In genomic region chrX:2155868-2156267, dm6 we compare ENCODE assay signal across 1 fruit fly cellular context.
TF ChIP-seq lines count a peak whose summit lies in the region.

No protein-coding gene starts in this region.

TF ChIP-seq in whole organism, embryonic, 481 proteins besides CTCF, POLR2A, EP300 and RAD21 (continued from another document and continues in another):
- no peak for TF ChIP-seq fd64A (GFP tag; optimal IDR thresholded peaks at IDR 0.05; lab: Kevin White, UChicago)
- no peak for TF ChIP-seq Hmx (GFP tag; optimal IDR thresholded peaks at IDR 0.05; lab: Kevin White, UChicago)
- no peak for TF ChIP-seq CG30431 (GFP tag; optimal IDR thresholded peaks at IDR 0.05; lab: Kevin White, UChicago)
- TF ChIP-seq CG31388 (GFP tag; optimal IDR thresholded peaks at IDR 0.05; lab: Kevin White, UChicago) = no peak
- no peak for TF ChIP-seq CG4854 (GFP tag; optimal IDR thresholded peaks at IDR 0.05; lab: Kevin White, UChicago)
- no peak for TF ChIP-seq CG2202 (tag; optimal IDR thresholded peaks at IDR 0.05; lab: Kevin White, UChicago)
- TF ChIP-seq CG13296 (GFP tag; optimal IDR thresholded peaks at IDR 0.05; lab: Kevin White, UChicago) = no peak
- no peak for TF ChIP-seq CG12744 (GFP tag; optimal IDR thresholded peaks at IDR 0.05; lab: Kevin White, UChicago)
- no peak for TF ChIP-seq Oaz (GFP tag; IDR thresholded peaks at IDR 0.05; lab: Robert Waterston, UW)
- TF ChIP-seq twi (tag; optimal IDR thresholded peaks at IDR 0.05; lab: Kevin White, UChicago) = no peak
- TF ChIP-seq Rx (GFP tag; IDR thresholded peaks at IDR 0.05; lab: Robert Waterston, UW) = no peak
- TF ChIP-seq Taf1 (GFP tag; IDR thresholded peaks at IDR 0.05; lab: Robert Waterston, UW) = no peak
- TF ChIP-seq sob (GFP tag; IDR thresholded peaks at IDR 0.05; lab: Robert Waterston, UW) = no peak
- peak; percentile 62 for TF ChIP-seq ci (GFP tag; IDR thresholded peaks at IDR 0.05; lab: Robert Waterston, UW)
- TF ChIP-seq Nf-YB (GFP tag; optimal IDR thresholded peaks at IDR 0.05; lab: Kevin White, UChicago) = peak; percentile 48
- peak in 1 of 3 experiments; percentile 2 for TF ChIP-seq Stat92E (GFP tag; optimal IDR thresholded peaks at IDR 0.05; lab: Kevin White, UChicago)
- TF ChIP-seq Fer3 (tag; optimal IDR thresholded peaks at IDR 0.05; lab: Kevin White, UChicago) = no peak
- TF ChIP-seq H15 (GFP tag; IDR thresholded peaks at IDR 0.05; lab: Robert Waterston, UW) = no peak
- TF ChIP-seq CG6813 (GFP tag; optimal IDR thresholded peaks at IDR 0.05; lab: Kevin White, UChicago) = no peak
- TF ChIP-seq Trl (optimal IDR thresholded peaks at IDR 0.05; lab: Kevin White, UChicago) = peak; percentile 54 to 70
- peak; percentile 45 for TF ChIP-seq Trl (GFP tag; optimal IDR thresholded peaks at IDR 0.05; lab: Kevin White, UChicago)
- peak; percentile 64 for TF ChIP-seq E2f2 (GFP tag; IDR thresholded peaks at IDR 0.05; lab: Robert Waterston, UW)
- no peak for TF ChIP-seq Chrac-16 (GFP tag; optimal IDR thresholded peaks at IDR 0.05; lab: Kevin White, UChicago)
- no peak for TF ChIP-seq CG11093 (GFP tag; IDR thresholded peaks at IDR 0.05; lab: Robert Waterston, UW)
- no peak for TF ChIP-seq Tbp (GFP tag; optimal IDR thresholded peaks at IDR 0.05; lab: Kevin White, UChicago)
- no peak for TF ChIP-seq nom (GFP tag; optimal IDR thresholded peaks at IDR 0.05; lab: Kevin White, UChicago)
- peak; percentile 76 for TF ChIP-seq sens (GFP tag; lab: Kevin White, UChicago)
- no peak for TF ChIP-seq zen2 (GFP tag; IDR thresholded peaks at IDR 0.05; lab: Robert Waterston, UW; ENCODE audit: partially characterized antibody)
- TF ChIP-seq sug (tag; optimal IDR thresholded peaks at IDR 0.05; lab: Kevin White, UChicago) = no peak
- TF ChIP-seq CG12071 (GFP tag; optimal IDR thresholded peaks at IDR 0.05; lab: Kevin White, UChicago) = no peak
- TF ChIP-seq HLH4C (GFP tag; IDR thresholded peaks at IDR 0.05; lab: Robert Waterston, UW; ENCODE audit: partially characterized antibody) = no peak
- no peak for TF ChIP-seq CG30403 (GFP tag; optimal IDR thresholded peaks at IDR 0.05; lab: Kevin White, UChicago)
- no peak for TF ChIP-seq TFAM (GFP tag; optimal IDR thresholded peaks at IDR 0.05; lab: Kevin White, UChicago)
- no peak for TF ChIP-seq ac (GFP tag; optimal IDR thresholded peaks at IDR 0.05; lab: Kevin White, UChicago)
- TF ChIP-seq Neu2 (GFP tag; optimal IDR thresholded peaks at IDR 0.05; lab: Kevin White, UChicago; ENCODE audit: borderline replicate concordance) = no peak
- TF ChIP-seq insv (GFP tag; optimal IDR thresholded peaks at IDR 0.05; lab: Kevin White, UChicago) = no peak
- no peak for TF ChIP-seq CG3847 (GFP tag; IDR thresholded peaks at IDR 0.05; lab: Robert Waterston, UW)
- TF ChIP-seq Dref (GFP tag; IDR thresholded peaks at IDR 0.05; lab: Robert Waterston, UW) = no peak
- no peak for TF ChIP-seq CG3065 (GFP tag; optimal IDR thresholded peaks at IDR 0.05; lab: Kevin White, UChicago)
- no peak for TF ChIP-seq rib (GFP tag; IDR thresholded peaks at IDR 0.05; lab: Robert Waterston, UW)
- TF ChIP-seq PHDP (tag; optimal IDR thresholded peaks at IDR 0.05; lab: Kevin White, UChicago) = no peak
- no peak for TF ChIP-seq CG15514 (GFP tag; optimal IDR thresholded peaks at IDR 0.05; lab: Kevin White, UChicago)
- TF ChIP-seq lbe (GFP tag; optimal IDR thresholded peaks at IDR 0.05; lab: Kevin White, UChicago) = no peak
- TF ChIP-seq CG4617 (GFP tag; optimal IDR thresholded peaks at IDR 0.05; lab: Kevin White, UChicago; ENCODE audit: borderline replicate concordance) = no peak
- TF ChIP-seq Usf (GFP tag; optimal IDR thresholded peaks at IDR 0.05; lab: Kevin White, UChicago) = no peak
- peak; percentile 96 for TF ChIP-seq CG1832 (GFP tag; optimal IDR thresholded peaks at IDR 0.05; lab: Kevin White, UChicago)
- no peak for TF ChIP-seq CG33557 (GFP tag; optimal IDR thresholded peaks at IDR 0.05; lab: Kevin White, UChicago)
- no peak for TF ChIP-seq Meics (GFP tag; optimal IDR thresholded peaks at IDR 0.05; lab: Kevin White, UChicago)
- no peak for TF ChIP-seq Lim3 (GFP tag; IDR thresholded peaks at IDR 0.05; lab: Robert Waterston, UW)
- no peak for TF ChIP-seq CG2678 (tag; optimal IDR thresholded peaks at IDR 0.05; lab: Kevin White, UChicago)
- no peak for TF ChIP-seq slp2 (GFP tag; optimal IDR thresholded peaks at IDR 0.05; lab: Kevin White, UChicago)
- no peak for TF ChIP-seq ap (GFP tag; IDR thresholded peaks at IDR 0.05; lab: Robert Waterston, UW)
- TF ChIP-seq Asciz (GFP tag; optimal IDR thresholded peaks at IDR 0.05; lab: Kevin White, UChicago) = no peak
- no peak for TF ChIP-seq eve (GFP tag; optimal IDR thresholded peaks at IDR 0.05; lab: Kevin White, UChicago)
- TF ChIP-seq CG1024 (GFP tag; IDR thresholded peaks at IDR 0.05; lab: Robert Waterston, UW) = 0 out of 2 replicates have a peak, but pooled peaks have one; percentile 21
- TF ChIP-seq zfh1 (GFP tag; IDR thresholded peaks at IDR 0.05; lab: Robert Waterston, UW) = no peak
- TF ChIP-seq CG6765 (GFP tag; optimal IDR thresholded peaks at IDR 0.05; lab: Kevin White, UChicago) = no peak
- TF ChIP-seq tll (GFP tag; optimal IDR thresholded peaks at IDR 0.05; lab: Kevin White, UChicago) = no peak
- TF ChIP-seq CG7987 (GFP tag; optimal IDR thresholded peaks at IDR 0.05; lab: Kevin White, UChicago) = no peak
- TF ChIP-seq CG10462 (GFP tag; optimal IDR thresholded peaks at IDR 0.05; lab: Kevin White, UChicago) = no peak
- 0 out of 3 replicates have a peak, but pooled peaks have one; percentile 32 for TF ChIP-seq CG34422 (GFP tag; IDR thresholded peaks at IDR 0.05; lab: Robert Waterston, UW)
- TF ChIP-seq hth (optimal IDR thresholded peaks at IDR 0.05; lab: Kevin White, UChicago) = no peak
- no peak for TF ChIP-seq cas (GFP tag; IDR thresholded peaks at IDR 0.05; lab: Robert Waterston, UW)
- no peak for TF ChIP-seq kay (GFP tag; optimal IDR thresholded peaks at IDR 0.05; lab: Kevin White, UChicago)
- TF ChIP-seq NFAT (GFP tag; IDR thresholded peaks at IDR 0.05; lab: Robert Waterston, UW) = no peak
- TF ChIP-seq bab2 (GFP tag; optimal IDR thresholded peaks at IDR 0.05; lab: Kevin White, UChicago) = no peak
- TF ChIP-seq C15 (GFP tag; IDR thresholded peaks at IDR 0.05; lab: Robert Waterston, UW) = no peak
- TF ChIP-seq CG13424 (tag; optimal IDR thresholded peaks at IDR 0.05; lab: Kevin White, UChicago) = no peak
- no peak for TF ChIP-seq phol (tag; optimal IDR thresholded peaks at IDR 0.05; lab: Kevin White, UChicago)
- no peak for TF ChIP-seq Atf3 (GFP tag; optimal IDR thresholded peaks at IDR 0.05; lab: Kevin White, UChicago)
- TF ChIP-seq chinmo (GFP tag; IDR thresholded peaks at IDR 0.05; lab: Robert Waterston, UW; ENCODE audit: partially characterized antibody) = no peak
- TF ChIP-seq CG15479 (GFP tag; optimal IDR thresholded peaks at IDR 0.05; lab: Kevin White, UChicago) = peak; percentile 50
- no peak for TF ChIP-seq wdn (GFP tag; IDR thresholded peaks at IDR 0.05; lab: Robert Waterston, UW)
- TF ChIP-seq CG7556 (GFP tag; optimal IDR thresholded peaks at IDR 0.05; lab: Kevin White, UChicago) = no peak
- TF ChIP-seq Side (GFP tag; optimal IDR thresholded peaks at IDR 0.05; lab: Kevin White, UChicago) = no peak
- no peak for TF ChIP-seq Lhr (GFP tag; optimal IDR thresholded peaks at IDR 0.05; lab: Kevin White, UChicago)
- peak; percentile 65 for TF ChIP-seq Dp (GFP tag; optimal IDR thresholded peaks at IDR 0.05; lab: Kevin White, UChicago)
- TF ChIP-seq CG10321 (GFP tag; IDR thresholded peaks at IDR 0.05; lab: Robert Waterston, UW) = peak; percentile 89
- TF ChIP-seq nmo (GFP tag; optimal IDR thresholded peaks at IDR 0.05; lab: Kevin White, UChicago) = peak; percentile 20
- no peak for TF ChIP-seq Sry-δ (GFP tag; optimal IDR thresholded peaks at IDR 0.05; lab: Kevin White, UChicago)
- peak; percentile 88 for TF ChIP-seq CG8478 (optimal IDR thresholded peaks at IDR 0.05; lab: Kevin White, UChicago)
- no peak for TF ChIP-seq CG7786 (GFP tag; optimal IDR thresholded peaks at IDR 0.05; lab: Kevin White, UChicago)
- no peak for TF ChIP-seq Nf-YA (GFP tag; IDR thresholded peaks at IDR 0.05; lab: Robert Waterston, UW)
- TF ChIP-seq YL-1 (GFP tag; optimal IDR thresholded peaks at IDR 0.05; lab: Kevin White, UChicago) = peak; percentile 32
- TF ChIP-seq HLH3B (GFP tag; IDR thresholded peaks at IDR 0.05; lab: Robert Waterston, UW) = no peak
- TF ChIP-seq prd (optimal IDR thresholded peaks at IDR 0.05; lab: Kevin White, UChicago) = no peak
- no peak for TF ChIP-seq prd (GFP tag; IDR thresholded peaks at IDR 0.05; lab: Robert Waterston, UW)
- no peak for TF ChIP-seq CG34376 (GFP tag; optimal IDR thresholded peaks at IDR 0.05; lab: Kevin White, UChicago)
- TF ChIP-seq en (GFP tag; optimal IDR thresholded peaks at IDR 0.05; lab: Kevin White, UChicago) = no peak
- no peak for TF ChIP-seq CG30020 (tag; optimal IDR thresholded peaks at IDR 0.05; lab: Kevin White, UChicago)
- no peak for TF ChIP-seq Ada2b (GFP tag; IDR thresholded peaks at IDR 0.05; lab: Robert Waterston, UW)
- no peak for TF ChIP-seq CG14667 (GFP tag; IDR thresholded peaks at IDR 0.05; lab: Robert Waterston, UW)
- no peak for TF ChIP-seq Aef1 (GFP tag; IDR thresholded peaks at IDR 0.05; lab: Robert Waterston, UW)
- no peak for TF ChIP-seq CG17912 (GFP tag; optimal IDR thresholded peaks at IDR 0.05; lab: Kevin White, UChicago)
- TF ChIP-seq CG3281 (GFP tag; optimal IDR thresholded peaks at IDR 0.05; lab: Kevin White, UChicago) = no peak
- no peak for TF ChIP-seq CG18619 (GFP tag; optimal IDR thresholded peaks at IDR 0.05; lab: Kevin White, UChicago)
- TF ChIP-seq HmgZ (tag; optimal IDR thresholded peaks at IDR 0.05; lab: Kevin White, UChicago) = peak; percentile 44
- no peak for TF ChIP-seq gro (GFP tag; optimal IDR thresholded peaks at IDR 0.05; lab: Kevin White, UChicago)
- TF ChIP-seq CG6175 (GFP tag; IDR thresholded peaks at IDR 0.05; lab: Robert Waterston, UW) = no peak
- no peak for TF ChIP-seq Fer2 (tag; optimal IDR thresholded peaks at IDR 0.05; lab: Kevin White, UChicago)
- peak; percentile 19; the same call in 1 of the 2 replicates for TF ChIP-seq MBD-R2 (GFP tag; IDR thresholded peaks at IDR 0.05; lab: Robert Waterston, UW)
- no peak for TF ChIP-seq CG32772 (GFP tag; IDR thresholded peaks at IDR 0.05; lab: Robert Waterston, UW)
- TF ChIP-seq ftz-f1 (GFP tag; optimal IDR thresholded peaks at IDR 0.05; lab: Kevin White, UChicago) = no peak
- TF ChIP-seq tio (GFP tag; optimal IDR thresholded peaks at IDR 0.05; lab: Kevin White, UChicago) = no peak
- TF ChIP-seq Dip2 (GFP tag; IDR thresholded peaks at IDR 0.05; lab: Robert Waterston, UW) = no peak
- no peak for TF ChIP-seq tup (GFP tag; optimal IDR thresholded peaks at IDR 0.05; lab: Kevin White, UChicago)
- TF ChIP-seq Myb (GFP tag; optimal IDR thresholded peaks at IDR 0.05; lab: Kevin White, UChicago) = no peak
- TF ChIP-seq kah (GFP tag; optimal IDR thresholded peaks at IDR 0.05; lab: Kevin White, UChicago) = no peak
- no peak for TF ChIP-seq CG10147 (GFP tag; optimal IDR thresholded peaks at IDR 0.05; lab: Kevin White, UChicago)
- TF ChIP-seq CG6791 (GFP tag; IDR thresholded peaks at IDR 0.05; lab: Robert Waterston, UW; ENCODE audit: partially characterized antibody) = no peak
- no peak for TF ChIP-seq CG15269 (tag; optimal IDR thresholded peaks at IDR 0.05; lab: Kevin White, UChicago)
- no peak for TF ChIP-seq CG18011 (GFP tag; optimal IDR thresholded peaks at IDR 0.05; lab: Kevin White, UChicago)
- TF ChIP-seq Sox100B (GFP tag; optimal IDR thresholded peaks at IDR 0.05; lab: Kevin White, UChicago) = no peak
- TF ChIP-seq pb (GFP tag; optimal IDR thresholded peaks at IDR 0.05; lab: Kevin White, UChicago) = no peak
- TF ChIP-seq crol (GFP tag; IDR thresholded peaks at IDR 0.05; lab: Robert Waterston, UW) = peak; percentile 97
- TF ChIP-seq MTF-1 (GFP tag; optimal IDR thresholded peaks at IDR 0.05; lab: Kevin White, UChicago; ENCODE audit: borderline replicate concordance) = no peak
- TF ChIP-seq CG15601 (tag; optimal IDR thresholded peaks at IDR 0.05; lab: Kevin White, UChicago) = no peak
- TF ChIP-seq p53 (GFP tag; optimal IDR thresholded peaks at IDR 0.05; lab: Kevin White, UChicago) = no peak
- no peak for TF ChIP-seq knrl (GFP tag; IDR thresholded peaks at IDR 0.05; lab: Robert Waterston, UW; ENCODE audit: partially characterized antibody)
- peak; percentile 18 for TF ChIP-seq Fer1 (GFP tag; optimal IDR thresholded peaks at IDR 0.05; lab: Kevin White, UChicago)
- no peak for TF ChIP-seq Hsf (GFP tag; optimal IDR thresholded peaks at IDR 0.05; lab: Kevin White, UChicago)
- no peak for TF ChIP-seq CG11696 (GFP tag; IDR thresholded peaks at IDR 0.05; lab: Robert Waterston, UW)
- TF ChIP-seq corto (GFP tag; optimal IDR thresholded peaks at IDR 0.05; lab: Kevin White, UChicago) = no peak
- TF ChIP-seq cad (GFP tag; optimal IDR thresholded peaks at IDR 0.05; lab: Kevin White, UChicago) = no peak
- TF ChIP-seq psq (GFP tag; optimal IDR thresholded peaks at IDR 0.05; lab: Kevin White, UChicago) = no peak
- TF ChIP-seq CG9437 (GFP tag; optimal IDR thresholded peaks at IDR 0.05; lab: Kevin White, UChicago) = no peak
- TF ChIP-seq CG3163 (GFP tag; optimal IDR thresholded peaks at IDR 0.05; lab: Kevin White, UChicago) = peak; percentile 46
- TF ChIP-seq Elba2 (GFP tag; optimal IDR thresholded peaks at IDR 0.05; lab: Kevin White, UChicago) = peak; percentile 28
- TF ChIP-seq tna (GFP tag; IDR thresholded peaks at IDR 0.05; lab: Robert Waterston, UW; ENCODE audit: partially characterized antibody) = no peak
- TF ChIP-seq Six4 (GFP tag; optimal IDR thresholded peaks at IDR 0.05; lab: Kevin White, UChicago) = peak; percentile 43
- TF ChIP-seq Hr78 (GFP tag; optimal IDR thresholded peaks at IDR 0.05; lab: Kevin White, UChicago) = no peak
- no peak for TF ChIP-seq CG4820 (GFP tag; optimal IDR thresholded peaks at IDR 0.05; lab: Kevin White, UChicago)
- TF ChIP-seq zfh2 (GFP tag; optimal IDR thresholded peaks at IDR 0.05; lab: Kevin White, UChicago) = no peak
- TF ChIP-seq peb (GFP tag; IDR thresholded peaks at IDR 0.05; lab: Robert Waterston, UW) = no peak
- TF ChIP-seq fd96Cb (tag; optimal IDR thresholded peaks at IDR 0.05; lab: Kevin White, UChicago) = no peak
- TF ChIP-seq Med (GFP tag; lab: Kevin White, UChicago) = peak; percentile 53
- TF ChIP-seq CG11085 (GFP tag; IDR thresholded peaks at IDR 0.05; lab: Robert Waterston, UW) = no peak
- TF ChIP-seq CG9215 (GFP tag; IDR thresholded peaks at IDR 0.05; lab: Robert Waterston, UW) = no peak
- no peak for TF ChIP-seq Sin3A (optimal IDR thresholded peaks at IDR 0.05; lab: Kevin White, UChicago)
- no peak for TF ChIP-seq pho (GFP tag; optimal IDR thresholded peaks at IDR 0.05; lab: Kevin White, UChicago)
